Worm (Caenorhabditis elegans) whole organism, early embryonic: ENCODE data around the gene tsp-6.

Experiments
- B0310.2 ChIP-seq: sonication (generic microtip); optimal IDR thresholded peaks from 2 replicates; lab custom pipeline; 2016; ENCODE audit warnings: mild to moderate bottlenecking, missing genetic modification characterization, missing compliant biosample characterization
- F13C5.2 ChIP-seq: sonication (generic microtip); optimal IDR thresholded peaks from 2 replicates; lab custom pipeline; 2017; ENCODE audit warnings: mild to moderate bottlenecking, missing genetic modification characterization, inconsistent platforms, missing compliant biosample characterization
- aly-1 ChIP-seq: sonication (generic microtip); optimal IDR thresholded peaks from 2 replicates; lab custom pipeline; 2016; ENCODE audit warnings: missing genetic modification characterization, missing compliant biosample characterization
- ama-1 ChIP-seq: fragments of 150-350 bp; optimal IDR thresholded peaks from 2 replicates; lab custom pipeline; 2014
- ceh-13 ChIP-seq: fragments of 200-800 bp; sonication (Bioruptor generic); optimal IDR thresholded peaks from 2 replicates; lab custom pipeline; 2018; ENCODE audit warnings: mild to moderate bottlenecking, missing genetic modification characterization, missing compliant biosample characterization
- ceh-36 ChIP-seq: sonication (generic microtip); optimal IDR thresholded peaks from 2 replicates; lab custom pipeline; 2016; ENCODE audit warnings: missing genetic modification characterization, inconsistent platforms, missing compliant biosample characterization
- ets-7 ChIP-seq: sonication (generic microtip); optimal IDR thresholded peaks from 2 replicates; lab custom pipeline; 2016; ENCODE audit warnings: missing genotype, missing genetic modification characterization, missing compliant biosample characterization
- flt-1 ChIP-seq: fragments of 200-800 bp; sonication (Bioruptor generic); IDR thresholded peaks from 2 replicates; pipeline ENCODE4 v1.3.6; 2022; ENCODE audit warnings: missing genetic modification characterization, missing compliant biosample characterization
- hmbx-1 ChIP-seq: sonication (generic microtip); optimal IDR thresholded peaks from 2 replicates; lab custom pipeline; 2016; ENCODE audit warnings: mild to moderate bottlenecking, missing genetic modification characterization, missing compliant biosample characterization
- hmg-4 ChIP-seq: fragments of 200-800 bp; sonication (Bioruptor generic); optimal IDR thresholded peaks from 2 replicates; lab custom pipeline; 2018; ENCODE audit warnings: mild to moderate bottlenecking, missing genetic modification characterization, missing compliant biosample characterization
- hnd-1 ChIP-seq: sonication (generic microtip); optimal IDR thresholded peaks from 2 replicates; lab custom pipeline; 2016; ENCODE audit warnings: missing genetic modification characterization, missing compliant biosample characterization
- pes-1 ChIP-seq: fragments of 200-800 bp; sonication (Bioruptor generic); IDR thresholded peaks from 2 replicates; pipeline ENCODE4 v1.3.6; 2022; ENCODE audit warnings: missing genetic modification reagents, missing genetic modification characterization, missing compliant biosample characterization
- scrt-1 ChIP-seq: fragments of 200-800 bp; sonication (Bioruptor generic); IDR thresholded peaks from 2 replicates; pipeline ENCODE4 v1.3.6; 2022; ENCODE audit warnings: missing genetic modification characterization, missing compliant biosample characterization
- sea-1 ChIP-seq: fragments of 200-800 bp; sonication (Bioruptor generic); conservative IDR thresholded peaks from 2 replicates; pipeline ENCODE4 v1.3.6; 2022; ENCODE audit warnings: missing genetic modification characterization, missing compliant biosample characterization
- tbx-11 ChIP-seq: fragments of 200-800 bp; sonication (Bioruptor generic); IDR thresholded peaks from 2 replicates; pipeline ENCODE4 v1.3.6; 2022; ENCODE audit warnings: missing genetic modification characterization, missing compliant biosample characterization
- tbx-37 ChIP-seq: fragments of 200-800 bp; sonication (Bioruptor generic); conservative IDR thresholded peaks from 2 replicates; pipeline ENCODE4 v1.3.6; 2022; ENCODE audit warnings: missing genetic modification reagents, missing genetic modification characterization, missing compliant biosample characterization
- tra-4 ChIP-seq: sonication (generic microtip); optimal IDR thresholded peaks from 2 replicates; lab custom pipeline; 2017; ENCODE audit warnings: missing genetic modification characterization, missing compliant biosample characterization

The tsp-6 gene

ce11 chrX:2857070-2857825 is 37.0 kb downstream of the tsp-6 start, which contains the start of gene tra-4:
tra-4 (minus strand) TSS chrX:2857603.
- TF ChIP-seq ceh-13 (no peak), hmbx-1 (tag; lab: Kevin White, UChicago) (no peak), ceh-36 (tag; lab: Kevin White, UChicago) (no peak), hmg-4 (GFP tag; lab: Kevin White, UChicago) (peak; percentile 9), aly-1 (no peak)

DNA sequence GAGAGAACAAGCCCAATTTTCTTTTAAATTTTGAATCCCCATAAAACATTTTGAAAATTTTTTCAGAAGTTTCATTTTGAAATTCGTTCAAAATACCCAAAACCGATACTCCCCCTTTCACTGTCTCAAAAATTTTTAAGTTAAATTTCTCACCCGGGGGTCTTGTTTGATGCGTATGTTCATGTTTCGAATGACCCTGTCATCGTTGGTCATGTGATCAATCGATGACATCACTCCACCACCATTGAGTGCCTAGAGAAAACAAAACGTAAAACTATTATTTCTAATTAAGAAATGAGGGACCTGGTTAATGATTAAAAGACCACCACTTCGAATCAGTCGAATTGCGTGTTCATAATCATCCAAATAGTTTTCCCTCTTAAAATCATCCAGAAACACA is 38.1 kb downstream of the tsp-6 start:
- TF ChIP-seq B0310.2 (tag; lab: Kevin White, UChicago) = no peak
- TF ChIP-seq sea-1 (GFP tag; lab: Robert Waterston, UW) = no peak

DNA sequence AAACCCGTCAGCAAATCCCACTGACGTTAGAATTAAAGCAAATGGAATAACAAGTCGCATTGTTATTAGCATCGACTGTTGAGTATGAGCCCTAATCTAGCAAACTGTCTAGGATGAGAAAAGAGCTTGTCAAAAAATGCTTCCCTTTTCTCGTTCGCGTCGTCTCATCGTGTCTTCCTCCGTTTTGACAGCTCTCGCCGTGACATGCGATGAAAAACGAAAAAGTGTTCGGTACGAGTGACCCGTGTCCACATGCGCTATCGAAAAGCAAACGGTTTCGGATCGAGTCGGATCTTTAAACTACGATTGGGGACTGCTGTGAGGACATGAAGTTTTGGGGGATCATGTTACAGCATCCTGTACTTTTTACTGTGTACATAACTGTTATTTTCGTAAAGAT is 42.1 kb downstream of the tsp-6 start, which contains the start of gene comt-1:
comt-1 (minus strand) TSS at position 101 of the 400 bp plus-strand sequence.
- TF ChIP-seq tbx-37 (GFP tag; lab: Robert Waterston, UW) (no peak), hnd-1 (tag; lab: Kevin White, UChicago) (no peak), ceh-36 (tag; lab: Kevin White, UChicago) (no peak), flt-1 (no peak), pes-1 (no peak), B0310.2 (tag; lab: Kevin White, UChicago) (no peak), F13C5.2 (tag; lab: Kevin White, UChicago) (no peak), ceh-13 (no peak), sea-1 (GFP tag; lab: Robert Waterston, UW) (no peak), aly-1 (no peak), tbx-11 (GFP tag; lab: Robert Waterston, UW) (no peak), hmbx-1 (tag; lab: Kevin White, UChicago) (no peak), tra-4 (tag; lab: Kevin White, UChicago) (no peak), scrt-1 (GFP tag; lab: Robert Waterston, UW) (no peak), ama-1 (lab: Kevin White, UChicago) (no peak), ets-7 (tag; lab: Kevin White, UChicago) (no peak), hmg-4 (GFP tag; lab: Kevin White, UChicago) (no peak)

- TF ChIP-seq tbx-37 (GFP tag; lab: Robert Waterston, UW) (no peak), B0310.2 (tag; lab: Kevin White, UChicago) (no peak), ceh-13 (no peak), hmg-4 (GFP tag; lab: Kevin White, UChicago) (no peak), flt-1 (no peak), ets-7 (tag; lab: Kevin White, UChicago) (no peak), ceh-36 (tag; lab: Kevin White, UChicago) (no peak), pes-1 (no peak), sea-1 (GFP tag; lab: Robert Waterston, UW) (no peak), F13C5.2 (tag; lab: Kevin White, UChicago) (no peak), hmbx-1 (tag; lab: Kevin White, UChicago) (no peak)
These were observed 43.7 kb downstream of the tsp-6 start, which contains the start of gene F53B3.6 for ce11 chrX:2863946-2864345. F53B3.6 (plus strand) TSS chrX:2864229.

ce11 chrX:2865591-2866217 is 45.5 kb downstream of the tsp-6 start:
- no peak for TF ChIP-seq pes-1
- no peak for TF ChIP-seq tbx-37 (GFP tag; lab: Robert Waterston, UW)
- no peak for TF ChIP-seq scrt-1 (GFP tag; lab: Robert Waterston, UW)
- no peak for TF ChIP-seq ceh-36 (tag; lab: Kevin White, UChicago)
- no peak for TF ChIP-seq tbx-11 (GFP tag; lab: Robert Waterston, UW)
- TF ChIP-seq B0310.2 (tag; lab: Kevin White, UChicago) = no peak

DNA sequence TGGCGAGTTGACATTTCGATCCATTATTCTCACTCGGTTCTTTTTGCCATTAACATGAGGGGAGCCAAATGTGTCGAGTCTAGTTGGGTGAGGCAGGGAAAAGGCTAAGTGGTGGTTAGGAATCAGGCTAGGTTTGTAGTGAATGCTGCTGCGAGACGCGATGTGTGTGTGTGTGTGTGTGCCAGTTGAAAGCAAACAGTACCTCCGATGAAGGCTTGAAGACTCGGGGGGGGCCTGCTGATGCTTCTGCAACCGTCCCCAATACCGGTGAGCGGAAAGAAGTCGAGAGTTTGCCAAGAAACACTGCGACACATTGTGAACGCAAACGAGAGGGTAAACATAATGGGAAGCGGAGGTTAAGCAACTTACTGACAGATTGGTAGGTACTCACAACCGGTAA is 50.8 kb downstream of the tsp-6 start, which contains the start of gene F53B3.3:
F53B3.3 (minus strand) TSS at position 101 of the 400 bp plus-strand sequence.
- no peak for TF ChIP-seq B0310.2 (tag; lab: Kevin White, UChicago)
- peak; percentile 36 for TF ChIP-seq hmg-4 (GFP tag; lab: Kevin White, UChicago)
- 0 out of 2 replicates have a peak, but pooled peaks have one; percentile 11 for TF ChIP-seq flt-1
